Fruit fly (Drosophila melanogaster): ENCODE data around the gene CG12099.

The CG12099 gene

DNA sequence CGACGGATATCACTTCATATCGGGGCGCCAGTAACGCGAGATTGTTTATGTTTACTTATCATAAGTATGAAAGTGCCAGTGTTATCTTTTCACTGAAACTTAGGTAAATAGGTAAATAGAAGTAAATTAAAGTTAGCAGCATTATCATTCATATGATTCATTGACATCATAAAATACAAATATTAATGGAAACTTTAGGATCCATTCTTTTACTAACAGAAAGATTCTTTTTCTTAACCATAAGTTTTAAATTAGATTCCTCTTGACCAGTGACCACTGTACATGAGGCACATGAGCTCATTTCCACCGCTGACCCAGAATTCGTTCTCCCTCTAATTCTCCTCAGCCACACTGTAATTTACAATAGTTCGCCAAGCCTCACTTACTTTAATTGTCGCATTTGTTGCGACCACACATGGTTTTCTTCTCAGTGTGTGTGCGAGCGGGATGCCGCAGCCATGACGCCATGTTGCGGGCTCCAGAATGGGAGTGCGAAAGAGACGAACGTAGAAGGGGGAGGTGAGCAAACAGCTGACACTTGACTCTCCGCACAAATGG is 20.2 kb upstream of the CG12099 start (continued):
- TF ChIP-seq CG12104 (GFP tag; optimal IDR thresholded peaks at IDR 0.05) (no peak), eyg (GFP tag; optimal IDR thresholded peaks at IDR 0.05) (peak; percentile 29), ash1 (GFP tag; optimal IDR thresholded peaks at IDR 0.05) (no peak), wek (GFP tag; optimal IDR thresholded peaks at IDR 0.05) (no peak), CG2199 (GFP tag; IDR thresholded peaks at IDR 0.05) (no peak), h (optimal IDR thresholded peaks at IDR 0.05) (no peak), grau (tag; optimal IDR thresholded peaks at IDR 0.05) (peak; percentile 80), ttk (GFP tag; IDR thresholded peaks at IDR 0.05) (no peak), CG15601 (tag; optimal IDR thresholded peaks at IDR 0.05) (peak; percentile 50), Aef1 (GFP tag; IDR thresholded peaks at IDR 0.05) (0 out of 3 replicates have a peak, but pooled peaks have one; percentile 33), ham (GFP tag; IDR thresholded peaks at IDR 0.05) (no peak), Abd-B (GFP tag; optimal IDR thresholded peaks at IDR 0.05) (no peak), dmrt11E (tag; optimal IDR thresholded peaks at IDR 0.05) (no peak), CG10959 (GFP tag; IDR thresholded peaks at IDR 0.05) (no peak), Eip74EF (GFP tag; optimal IDR thresholded peaks at IDR 0.05) (no peak), Neu2 (GFP tag; optimal IDR thresholded peaks at IDR 0.05; ENCODE audit: borderline replicate concordance) (no peak), ATbp (GFP tag; optimal IDR thresholded peaks at IDR 0.05) (no peak), zfh2 (GFP tag; optimal IDR thresholded peaks at IDR 0.05) (no peak), hkb (optimal IDR thresholded peaks at IDR 0.05) (no peak), hkb (GFP tag; IDR thresholded peaks at IDR 0.05) (peak; percentile 33; the same call in 1 of the 2 replicates), CG8089 (GFP tag; optimal IDR thresholded peaks at IDR 0.05) (no peak), pb (GFP tag; optimal IDR thresholded peaks at IDR 0.05) (peak; percentile 16), CG13624 (GFP tag; optimal IDR thresholded peaks at IDR 0.05) (peak; percentile 53), ara (GFP tag; IDR thresholded peaks at IDR 0.05) (no peak; the same call in 1 of the 2 replicates), CG13424 (tag; optimal IDR thresholded peaks at IDR 0.05) (peak; percentile 33), H15 (GFP tag; IDR thresholded peaks at IDR 0.05) (peak; percentile 48; the same call in 2 of the 3 replicates), crc (GFP tag; optimal IDR thresholded peaks at IDR 0.05) (no peak), danr (GFP tag; IDR thresholded peaks at IDR 0.05) (no peak), Med (GFP tag) (peak; percentile 93), CG10431 (GFP tag; optimal IDR thresholded peaks at IDR 0.05) (no peak), Opbp (GFP tag; IDR thresholded peaks at IDR 0.05; ENCODE audit: partially characterized antibody) (no peak), CG8359 (GFP tag; optimal IDR thresholded peaks at IDR 0.05; ENCODE audit: borderline replicate concordance) (no peak), CG12155 (GFP tag; optimal IDR thresholded peaks at IDR 0.05) (no peak), dimm (GFP tag; IDR thresholded peaks at IDR 0.05) (no peak), CG10147 (GFP tag; optimal IDR thresholded peaks at IDR 0.05) (peak; percentile 1), E2f1 (GFP tag; IDR thresholded peaks at IDR 0.05) (0 out of 2 replicates have a peak, but pooled peaks have one; percentile 35), CG16779 (GFP tag; IDR thresholded peaks at IDR 0.05) (no peak), lov (optimal IDR thresholded peaks at IDR 0.05) (no peak), lov (GFP tag; IDR thresholded peaks at IDR 0.05) (0 out of 3 replicates have a peak, but pooled peaks have one; percentile 57), CG12299 (tag; optimal IDR thresholded peaks at IDR 0.05) (no peak), Jarid2 (GFP tag; optimal IDR thresholded peaks at IDR 0.05) (peak; percentile 57), Fer3 (tag; optimal IDR thresholded peaks at IDR 0.05) (peak; percentile 47), CG8478 (optimal IDR thresholded peaks at IDR 0.05) (peak; percentile 66), CG30020 (tag; optimal IDR thresholded peaks at IDR 0.05) (no peak), tio (GFP tag; optimal IDR thresholded peaks at IDR 0.05) (no peak), chinmo (GFP tag; IDR thresholded peaks at IDR 0.05; ENCODE audit: partially characterized antibody) (no peak), B-H1 (GFP tag; IDR thresholded peaks at IDR 0.05) (no peak), sens-2 (GFP tag; IDR thresholded peaks at IDR 0.05) (no peak), CG1832 (GFP tag; optimal IDR thresholded peaks at IDR 0.05) (peak; percentile 54), mirr (GFP tag; optimal IDR thresholded peaks at IDR 0.05) (no peak), NC2α (GFP tag; optimal IDR thresholded peaks at IDR 0.05) (no peak), gfzf (GFP tag; optimal IDR thresholded peaks at IDR 0.05) (no peak)
